Worm (Caenorhabditis elegans) whole organism, L1 larva: ENCODE measurements around the gene E01G4.3.

ENCODE experiments used
- C04F5.9 ChIP-seq: sonication (generic microtip); optimal IDR thresholded peaks from 2 replicates; lab custom pipeline; 2016; ENCODE audit warnings: missing genetic modification characterization, missing compliant biosample characterization
- F16B12.6 ChIP-seq: fragments of 150-350 bp; optimal IDR thresholded peaks from 2 replicates; lab custom pipeline; 2014; ENCODE audit warnings: missing biosample characterization, missing genetic modification characterization
- aha-1 ChIP-seq: fragments of 150-350 bp; optimal IDR thresholded peaks from 2 replicates; lab custom pipeline; 2014; ENCODE audit warnings: missing biosample characterization, missing genetic modification characterization
- ama-1 ChIP-seq: fragments of 150-350 bp; optimal IDR thresholded peaks from 2 replicates; lab custom pipeline; 2014
- blmp-1 ChIP-seq: fragments of 150-350 bp; optimal IDR thresholded peaks from 2 replicates; lab custom pipeline; 2014; ENCODE audit warnings: missing biosample characterization, missing genetic modification characterization
- ceh-8 ChIP-seq: fragments of 200-800 bp; sonication (Bioruptor generic); optimal IDR thresholded peaks from 2 replicates; lab custom pipeline; 2018; ENCODE audit warnings: mild to moderate bottlenecking, missing genetic modification characterization, moderate library complexity, missing compliant biosample characterization
- ceh-82 ChIP-seq, 3 experiments: fragments of 150-350 bp in 1 of 3; sonication (generic microtip) in 2 of 3; optimal IDR thresholded peaks; 2 replicates each; lab custom pipeline; 2014 to 2017; ENCODE audit warnings: missing biosample characterization in 3 of 3, missing genetic modification characterization in 3 of 3
- ceh-88 ChIP-seq: fragments of 200-800 bp; sonication (Bioruptor generic); IDR thresholded peaks from 2 replicates; pipeline ENCODE4 v1.3.6; 2022; ENCODE audit warnings: missing genetic modification characterization, missing compliant biosample characterization
- dpl-1 ChIP-seq, 3 experiments: fragments of 150-350 bp in 2 of 3; sonication (generic microtip) in 1 of 3; optimal IDR thresholded peaks; 2 replicates each; lab custom pipeline; 2014 to 2017; ENCODE audit warnings: missing biosample characterization in 3 of 3, missing genetic modification characterization in 3 of 3, missing genetic modification reagents in 3 of 3
- dsc-1 ChIP-seq: sonication (generic microtip); optimal IDR thresholded peaks from 2 replicates; lab custom pipeline; 2016; ENCODE audit warnings: mild to moderate bottlenecking, missing genetic modification characterization, missing compliant biosample characterization
- efl-1 ChIP-seq, 4 experiments: fragments of 150-350 bp; optimal IDR thresholded peaks in 3 of 4; peaks in 1 of 4; 1 replicate in 1 of 4; 2 replicates in 3 of 4; lab custom pipeline; 2014; ENCODE audit warnings: missing biosample characterization in 2 of 4, missing genetic modification characterization in 2 of 4, missing genetic modification reagents in 2 of 4
- efl-3 ChIP-seq: fragments of 200-800 bp; sonication (Bioruptor generic); optimal IDR thresholded peaks from 2 replicates; lab custom pipeline; 2018; ENCODE audit warnings: mild to moderate bottlenecking, missing genetic modification characterization, missing compliant biosample characterization
- egl-13 ChIP-seq: sonication (generic microtip); optimal IDR thresholded peaks from 2 replicates; lab custom pipeline; 2016; ENCODE audit warnings: missing genotype, missing genetic modification reagents, missing genetic modification characterization, missing compliant biosample characterization
- egl-27 ChIP-seq, 2 experiments: fragments of 150-350 bp in 1 of 2; sonication (generic microtip); optimal IDR thresholded peaks; 3 replicates each; lab custom pipeline; 2017 to 2018; ENCODE audit warnings: missing biosample characterization in 2 of 2, missing genetic modification characterization in 2 of 2, missing genetic modification reagents in 2 of 2
- elt-2 ChIP-seq: sonication (generic microtip); optimal IDR thresholded peaks from 2 replicates; lab custom pipeline; 2016; ENCODE audit warnings: missing genetic modification characterization, mild to moderate bottlenecking, inconsistent platforms, missing compliant biosample characterization, missing genetic modification reagents
- elt-3 ChIP-seq, 6 experiments: fragments of 150-350 bp in 1 of 6; sonication (generic microtip); optimal IDR thresholded peaks; 2 replicates each; lab custom pipeline; 2017 to 2018; ENCODE audit warnings: missing biosample characterization in 6 of 6, missing genetic modification characterization in 6 of 6, inconsistent platforms in 1 of 6
- fkh-8 ChIP-seq: sonication (generic microtip); optimal IDR thresholded peaks from 2 replicates; lab custom pipeline; 2016; ENCODE audit warnings: mild to moderate bottlenecking, missing genetic modification characterization, missing compliant biosample characterization
- fos-1 ChIP-seq: fragments of 150-350 bp; optimal IDR thresholded peaks from 2 replicates; lab custom pipeline; 2014; ENCODE audit warnings: missing biosample characterization, missing genetic modification characterization
- hpl-2 ChIP-seq: fragments of 150-350 bp; optimal IDR thresholded peaks from 2 replicates; lab custom pipeline; 2014; ENCODE audit warnings: missing biosample characterization, missing genetic modification reagents, missing genetic modification characterization
- irx-1 ChIP-seq: sonication (generic microtip); optimal IDR thresholded peaks from 2 replicates; lab custom pipeline; 2016; ENCODE audit warnings: missing genetic modification characterization, missing compliant biosample characterization
- jun-1 ChIP-seq: fragments of 150-350 bp; optimal IDR thresholded peaks from 2 replicates; lab custom pipeline; 2014; ENCODE audit warnings: missing biosample characterization, missing genetic modification reagents, missing genetic modification characterization
- lin-13 ChIP-seq: fragments of 150-350 bp; optimal IDR thresholded peaks from 2 replicates; lab custom pipeline; 2014; ENCODE audit warnings: missing biosample characterization, missing genetic modification reagents, missing genetic modification characterization
- lin-14 ChIP-seq: fragments of 200-800 bp; sonication (Bioruptor generic); optimal IDR thresholded peaks from 2 replicates; lab custom pipeline; 2018; ENCODE audit warnings: mild to moderate bottlenecking, missing genetic modification characterization, moderate library complexity, missing compliant biosample characterization
- lin-35 ChIP-seq, 2 experiments: fragments of 150-350 bp; optimal IDR thresholded peaks; 2 replicates each; lab custom pipeline; 2014; ENCODE audit warnings: missing biosample characterization in 2 of 2, missing genetic modification characterization in 2 of 2, missing genetic modification reagents in 2 of 2
- lsy-2 ChIP-seq, 2 experiments: fragments of 150-350 bp; optimal IDR thresholded peaks; 2 replicates each; lab custom pipeline; 2014; ENCODE audit warnings: missing biosample characterization in 2 of 2, missing genetic modification characterization in 2 of 2
- mdl-1 ChIP-seq, 2 experiments: fragments of 150-350 bp; optimal IDR thresholded peaks; 2 replicates each; lab custom pipeline; 2014 to 2017; ENCODE audit warnings: missing biosample characterization in 2 of 2, missing genetic modification characterization in 2 of 2, inconsistent platforms in 1 of 2
- mef-2 ChIP-seq: fragments of 150-350 bp; optimal IDR thresholded peaks from 2 replicates; lab custom pipeline; 2014; ENCODE audit warnings: missing biosample characterization, missing genetic modification characterization
- mep-1 ChIP-seq: fragments of 150-350 bp; optimal IDR thresholded peaks from 2 replicates; lab custom pipeline; 2014; ENCODE audit warnings: missing biosample characterization, missing genetic modification characterization
- nhr-11 ChIP-seq: fragments of 150-350 bp; optimal IDR thresholded peaks from 2 replicates; lab custom pipeline; 2014; ENCODE audit warnings: missing biosample characterization, missing genetic modification characterization
- nhr-12 ChIP-seq: sonication (generic microtip); optimal IDR thresholded peaks from 2 replicates; lab custom pipeline; 2017; ENCODE audit warnings: missing biosample characterization, missing genetic modification characterization
- nhr-19 ChIP-seq: fragments of 200-800 bp; sonication (Bioruptor generic); conservative IDR thresholded peaks from 2 replicates; pipeline ENCODE4 v1.3.6; 2022; ENCODE audit warnings: missing genetic modification characterization, missing compliant biosample characterization
- nhr-47 ChIP-seq: sonication (generic microtip); optimal IDR thresholded peaks from 2 replicates; lab custom pipeline; 2016; ENCODE audit warnings: mild to moderate bottlenecking, missing genetic modification characterization, moderate library complexity, missing compliant biosample characterization
- nhr-71 ChIP-seq: sonication (generic microtip); optimal IDR thresholded peaks from 2 replicates; lab custom pipeline; 2016; ENCODE audit warnings: mild to moderate bottlenecking, missing genetic modification characterization, moderate library complexity, missing compliant biosample characterization
- nhr-84 ChIP-seq: sonication (generic microtip); optimal IDR thresholded peaks from 2 replicates; lab custom pipeline; 2017; ENCODE audit warnings: missing biosample characterization, missing genetic modification characterization
- pax-3 ChIP-seq: fragments of 200-800 bp; sonication (Bioruptor generic); optimal IDR thresholded peaks from 2 replicates; lab custom pipeline; 2018; ENCODE audit warnings: mild to moderate bottlenecking, missing genetic modification characterization, moderate library complexity, missing compliant biosample characterization
- pqm-1 ChIP-seq: sonication (generic microtip); optimal IDR thresholded peaks from 3 replicates; lab custom pipeline; 2017; ENCODE audit warnings: missing biosample characterization, missing genetic modification characterization
- rnt-1 ChIP-seq: sonication (generic microtip); optimal IDR thresholded peaks from 2 replicates; lab custom pipeline; 2016; ENCODE audit warnings: mild to moderate bottlenecking, missing genetic modification characterization, moderate library complexity, missing compliant biosample characterization
- skn-1 ChIP-seq: fragments of 150-350 bp; optimal IDR thresholded peaks from 2 replicates; lab custom pipeline; 2014; ENCODE audit warnings: missing biosample characterization, missing genetic modification characterization
- snpc-4 ChIP-seq: fragments of 150-350 bp; optimal IDR thresholded peaks from 2 replicates; lab custom pipeline; 2014; ENCODE audit warnings: missing biosample characterization, missing genetic modification characterization
- sox-4 ChIP-seq: sonication (generic microtip); optimal IDR thresholded peaks from 2 replicates; lab custom pipeline; 2016; ENCODE audit warnings: missing genetic modification characterization, missing compliant biosample characterization
- sptf-1 ChIP-seq: fragments of 150-350 bp; optimal IDR thresholded peaks from 2 replicates; lab custom pipeline; 2014; ENCODE audit warnings: missing biosample characterization, missing genetic modification characterization
- sup-37 ChIP-seq: fragments of 200-800 bp; sonication (Bioruptor generic); optimal IDR thresholded peaks from 2 replicates; lab custom pipeline; 2018; ENCODE audit warnings: mild to moderate bottlenecking, missing genetic modification characterization, missing compliant biosample characterization
- swsn-7 ChIP-seq: sonication (generic microtip); optimal IDR thresholded peaks from 2 replicates; lab custom pipeline; 2016; ENCODE audit warnings: missing genetic modification characterization, missing compliant biosample characterization
- tlp-1 ChIP-seq: fragments of 150-350 bp; optimal IDR thresholded peaks from 2 replicates; lab custom pipeline; 2014; ENCODE audit warnings: missing biosample characterization, missing genetic modification characterization
- unc-130 ChIP-seq: fragments of 150-350 bp; optimal IDR thresholded peaks from 2 replicates; lab custom pipeline; 2017; ENCODE audit warnings: missing biosample characterization, missing genetic modification characterization, inconsistent platforms
- unc-30 ChIP-seq: sonication (generic microtip); optimal IDR thresholded peaks from 2 replicates; lab custom pipeline; 2017; ENCODE audit warnings: missing biosample characterization, missing genetic modification characterization
- unc-86 ChIP-seq: sonication (generic microtip); optimal IDR thresholded peaks from 2 replicates; lab custom pipeline; 2016; ENCODE audit warnings: missing genetic modification characterization, missing compliant biosample characterization
- vab-15 ChIP-seq: sonication (generic microtip); optimal IDR thresholded peaks from 2 replicates; lab custom pipeline; 2017; ENCODE audit warnings: missing genotype, mild to moderate bottlenecking, missing genetic modification characterization, missing compliant biosample characterization
- xbp-1 ChIP-seq: sonication (generic microtip); optimal IDR thresholded peaks from 2 replicates; lab custom pipeline; 2016; ENCODE audit warnings: missing genetic modification characterization, missing compliant biosample characterization
- zip-4 ChIP-seq: fragments of 200-800 bp; sonication (Bioruptor generic); optimal IDR thresholded peaks from 2 replicates; lab custom pipeline; 2018; ENCODE audit warnings: mild to moderate bottlenecking, missing genetic modification characterization, moderate library complexity, missing compliant biosample characterization
- ztf-4 ChIP-seq: fragments of 150-350 bp; optimal IDR thresholded peaks from 2 replicates; lab custom pipeline; 2014; ENCODE audit warnings: missing biosample characterization, missing genetic modification characterization

E01G4.3 gene

ce11 chrII:13461604-13462375, 7.6 kb downstream of the E01G4.3 start:
- no peak for TF ChIP-seq nhr-84 (tag; lab: Kevin White, UChicago)
- TF ChIP-seq ama-1 (lab: Kevin White, UChicago), result peak; percentile 87
- peak; percentile 9 to 37 for TF ChIP-seq efl-1 (optimal IDR thresholded peaks at IDR 0.05; lab: Kevin White, UChicago)
- TF ChIP-seq efl-1 (GFP tag; optimal IDR thresholded peaks at IDR 0.05 in 1 of 2; lab: Kevin White, UChicago), result peak; percentile 3 to 87
- peak; percentile 41 for TF ChIP-seq fos-1 (tag; lab: Kevin White, UChicago)
- TF ChIP-seq snpc-4, result no peak
- no peak for TF ChIP-seq hpl-2
- TF ChIP-seq F16B12.6 (tag; lab: Kevin White, UChicago), result peak; percentile 15
- peak; percentile 76 for TF ChIP-seq ztf-4 (tag; lab: Kevin White, UChicago)
- TF ChIP-seq egl-13 (tag; lab: Kevin White, UChicago), result no peak
- peak; percentile 75 for TF ChIP-seq blmp-1
- TF ChIP-seq dsc-1 (tag; lab: Kevin White, UChicago), result peak; percentile 14
- peak; percentile 39 to 65 for TF ChIP-seq lin-35 (GFP tag; optimal IDR thresholded peaks at IDR 0.05; lab: Kevin White, UChicago)
- peak; percentile 48 for TF ChIP-seq xbp-1 (tag; lab: Kevin White, UChicago)
- peak in 2 of 3 experiments; percentile 24 to 38 for TF ChIP-seq ceh-82 (tag; optimal IDR thresholded peaks at IDR 0.05; lab: Kevin White, UChicago)
- no peak for TF ChIP-seq ceh-8 (GFP tag; lab: Kevin White, UChicago)
- TF ChIP-seq elt-3 (tag; optimal IDR thresholded peaks at IDR 0.05; lab: Kevin White, UChicago), result peak; percentile 24 to 79 (median 56)
- no peak for TF ChIP-seq vab-15 (tag; lab: Kevin White, UChicago)
- peak in 1 of 2 experiments; percentile 18 for TF ChIP-seq egl-27 (tag; optimal IDR thresholded peaks at IDR 0.05; lab: Kevin White, UChicago)
- TF ChIP-seq nhr-19 (GFP tag; lab: Robert Waterston, UW), result peak; percentile 99
- TF ChIP-seq pqm-1 (tag; lab: Kevin White, UChicago), result peak; percentile 51
- no peak for TF ChIP-seq unc-86 (tag; lab: Kevin White, UChicago)
- peak; percentile 92 for TF ChIP-seq nhr-71 (tag; lab: Kevin White, UChicago)
- peak; percentile 29 for TF ChIP-seq lin-13 (GFP tag; lab: Kevin White, UChicago)
- peak; percentile 5 for TF ChIP-seq pax-3
- TF ChIP-seq zip-4 (GFP tag; lab: Kevin White, UChicago), result peak; percentile 15
- TF ChIP-seq nhr-11 (tag; lab: Kevin White, UChicago), result peak; percentile 24
- peak; percentile 59; the same call in 1 of the 2 replicates for TF ChIP-seq ceh-88 (GFP tag; lab: Robert Waterston, UW)
- peak; percentile 38 for TF ChIP-seq sup-37 (GFP tag; lab: Kevin White, UChicago)
- TF ChIP-seq mdl-1 (tag; optimal IDR thresholded peaks at IDR 0.05; lab: Kevin White, UChicago), result peak in 1 of 2 experiments; percentile 92
- TF ChIP-seq aha-1 (tag; lab: Kevin White, UChicago), result no peak
- no peak for TF ChIP-seq efl-3 (GFP tag; lab: Kevin White, UChicago)
- TF ChIP-seq unc-30, result no peak
- peak; percentile 60 for TF ChIP-seq skn-1
- peak; percentile 37 for TF ChIP-seq mef-2 (tag; lab: Kevin White, UChicago)
- peak; percentile 95 for TF ChIP-seq lin-14 (GFP tag; lab: Kevin White, UChicago)
- TF ChIP-seq tlp-1 (tag; lab: Kevin White, UChicago), result no peak
- TF ChIP-seq jun-1 (tag; lab: Kevin White, UChicago), result peak; percentile 62
- TF ChIP-seq elt-2 (tag; lab: Kevin White, UChicago), result peak; percentile 82
- TF ChIP-seq mep-1 (tag; lab: Kevin White, UChicago), result peak; percentile 71
- peak; percentile 85 for TF ChIP-seq rnt-1
- TF ChIP-seq swsn-7 (tag; lab: Kevin White, UChicago), result peak; percentile 62
- TF ChIP-seq unc-130 (tag; lab: Kevin White, UChicago), result peak; percentile 89
- TF ChIP-seq nhr-12 (tag; lab: Kevin White, UChicago), result no peak
- peak; percentile 71 for TF ChIP-seq nhr-47 (tag; lab: Kevin White, UChicago)
- peak; percentile 30 for TF ChIP-seq fkh-8 (tag; lab: Kevin White, UChicago)
- TF ChIP-seq sptf-1, result no peak
- peak; percentile 50 for TF ChIP-seq irx-1 (tag; lab: Kevin White, UChicago)
- peak; percentile 47 to 67 for TF ChIP-seq lsy-2 (tag; optimal IDR thresholded peaks at IDR 0.05; lab: Kevin White, UChicago)
- TF ChIP-seq C04F5.9 (tag; lab: Kevin White, UChicago), result peak; percentile 13
- peak; percentile 10 to 45 (median 30) for TF ChIP-seq dpl-1 (GFP tag; optimal IDR thresholded peaks at IDR 0.05; lab: Kevin White, UChicago)
- TF ChIP-seq sox-4 (tag; lab: Kevin White, UChicago), result peak; percentile 40
